Worm (Caenorhabditis elegans): ENCODE data around the gene F17H10.4.
A peak's percentile ranks its signal among the peaks of the same experiment; 100 is the strongest.

F17H10.4 gene

DNA sequence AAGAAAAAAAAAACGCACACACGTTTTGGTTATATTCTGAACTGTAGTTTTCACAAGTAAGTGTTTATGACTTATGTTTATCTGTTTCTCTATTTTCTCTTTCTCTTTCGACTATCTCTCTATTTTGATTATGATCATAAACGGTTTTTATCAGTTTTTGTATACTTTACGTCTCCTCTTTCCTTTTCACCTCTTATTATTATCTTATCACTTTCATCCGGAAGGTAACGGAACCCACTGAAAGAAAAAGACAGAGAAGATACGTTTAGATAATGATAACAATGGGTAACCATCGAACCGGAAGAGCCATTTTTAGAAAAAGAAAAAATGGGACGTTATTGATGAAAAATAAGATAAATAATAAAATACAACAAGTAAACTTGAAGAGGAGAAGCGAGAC lies 39.4 kb upstream of the F17H10.4 start (continued):
- TF ChIP-seq unc-62 (GFP tag; optimal IDR thresholded peaks at IDR 0.05) (no peak), ceh-28 (tag; optimal IDR thresholded peaks at IDR 0.05) (peak; percentile 45), ceh-9 (tag; optimal IDR thresholded peaks at IDR 0.05) (no peak), sea-2 (GFP tag; optimal IDR thresholded peaks at IDR 0.05) (no peak), aly-2 (tag; optimal IDR thresholded peaks at IDR 0.05) (no peak), nhr-77 (tag; optimal IDR thresholded peaks at IDR 0.05) (no peak)

DNA sequence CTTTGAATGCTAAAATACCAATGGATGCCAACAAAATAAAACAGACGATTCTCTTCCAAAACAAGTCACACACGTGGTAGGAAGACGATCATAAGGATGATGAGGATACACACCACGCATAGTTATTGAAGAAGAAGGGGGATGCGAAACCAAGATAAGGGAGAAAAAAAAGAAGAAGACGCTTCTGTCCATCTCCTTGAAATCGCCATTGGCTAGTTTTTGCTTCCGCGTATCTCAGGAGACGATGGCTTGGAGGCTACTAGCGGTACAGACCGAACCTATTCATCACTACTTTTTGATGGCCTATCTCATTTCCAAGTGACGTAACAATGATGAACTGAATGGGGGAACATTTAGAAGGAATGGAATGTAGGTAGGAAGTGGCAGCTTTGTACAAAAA lies 38.0 kb upstream of the F17H10.4 start:
- TF ChIP-seq nhr-76 (tag; optimal IDR thresholded peaks at IDR 0.05) (no peak), fos-1 (tag; optimal IDR thresholded peaks at IDR 0.05) (no peak), ztf-4 (tag; optimal IDR thresholded peaks at IDR 0.05) (no peak), nhr-67 (tag; optimal IDR thresholded peaks at IDR 0.05) (no peak), nfya-1 (tag; optimal IDR thresholded peaks at IDR 0.05; ENCODE audit: insufficient read depth) (peak; percentile 7), ceh-9 (tag; optimal IDR thresholded peaks at IDR 0.05) (no peak), lsy-12 (tag; optimal IDR thresholded peaks at IDR 0.05) (peak; percentile 48), nhr-25 (tag; optimal IDR thresholded peaks at IDR 0.05) (peak; percentile 28), sea-2 (GFP tag; optimal IDR thresholded peaks at IDR 0.05) (no peak), skn-1 (tag; optimal IDR thresholded peaks at IDR 0.05) (no peak), snpc-4 (tag; optimal IDR thresholded peaks at IDR 0.05) (no peak), pha-4 (tag; optimal IDR thresholded peaks at IDR 0.05) (no peak), nhr-23 (tag; optimal IDR thresholded peaks at IDR 0.05) (peak; percentile 53), zag-1 (tag; optimal IDR thresholded peaks at IDR 0.05) (no peak), elt-1 (tag; optimal IDR thresholded peaks at IDR 0.05) (peak; percentile 71), ZK546.5 (tag; optimal IDR thresholded peaks at IDR 0.05) (no peak), nhr-43 (tag; optimal IDR thresholded peaks at IDR 0.05; ENCODE audit: poor library complexity, severe bottlenecking) (peak; percentile 48)

DNA sequence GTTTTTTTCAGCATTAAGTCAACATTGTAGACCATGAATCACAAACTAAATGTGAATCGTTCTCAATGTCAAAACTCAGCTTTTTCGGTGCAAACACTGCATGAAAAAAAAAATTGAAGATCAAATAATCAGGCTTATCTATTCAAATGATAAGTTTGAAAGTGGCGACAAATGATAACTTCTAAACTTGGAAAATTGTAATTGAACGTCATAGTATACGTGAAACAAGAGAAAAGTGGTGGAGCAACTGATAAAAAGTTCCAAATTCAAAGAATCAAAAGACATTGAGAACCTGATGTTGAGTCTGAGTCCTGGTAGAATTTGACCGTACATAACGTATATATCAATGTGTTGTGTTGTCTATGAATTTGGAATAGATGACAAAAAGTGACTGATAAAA lies 36.9 kb upstream of the F17H10.4 start:
- peak; percentile 90 for TF ChIP-seq elt-2 (tag; optimal IDR thresholded peaks at IDR 0.05)
- TF ChIP-seq pqm-1 (tag; optimal IDR thresholded peaks at IDR 0.05), result peak; percentile 51
- no peak for TF ChIP-seq ceh-82 (tag; optimal IDR thresholded peaks at IDR 0.05)
- TF ChIP-seq nhr-23 (tag; optimal IDR thresholded peaks at IDR 0.05), result no peak
- TF ChIP-seq nfya-1 (tag; optimal IDR thresholded peaks at IDR 0.05; ENCODE audit: insufficient read depth), result no peak
- TF ChIP-seq egl-27 (tag; optimal IDR thresholded peaks at IDR 0.05), result no peak
- no peak for TF ChIP-seq nhr-67 (tag; optimal IDR thresholded peaks at IDR 0.05)
- no peak for TF ChIP-seq unc-62 (GFP tag; optimal IDR thresholded peaks at IDR 0.05)
- no peak for TF ChIP-seq nhr-11 (tag; optimal IDR thresholded peaks at IDR 0.05)
- no peak for TF ChIP-seq lin-39 (tag; optimal IDR thresholded peaks at IDR 0.05)
- TF ChIP-seq pha-4 (tag; optimal IDR thresholded peaks at IDR 0.05), result no peak
- no peak for TF ChIP-seq ceh-9 (tag; optimal IDR thresholded peaks at IDR 0.05)
- no peak for TF ChIP-seq ztf-11 (tag; optimal IDR thresholded peaks at IDR 0.05)

DNA sequence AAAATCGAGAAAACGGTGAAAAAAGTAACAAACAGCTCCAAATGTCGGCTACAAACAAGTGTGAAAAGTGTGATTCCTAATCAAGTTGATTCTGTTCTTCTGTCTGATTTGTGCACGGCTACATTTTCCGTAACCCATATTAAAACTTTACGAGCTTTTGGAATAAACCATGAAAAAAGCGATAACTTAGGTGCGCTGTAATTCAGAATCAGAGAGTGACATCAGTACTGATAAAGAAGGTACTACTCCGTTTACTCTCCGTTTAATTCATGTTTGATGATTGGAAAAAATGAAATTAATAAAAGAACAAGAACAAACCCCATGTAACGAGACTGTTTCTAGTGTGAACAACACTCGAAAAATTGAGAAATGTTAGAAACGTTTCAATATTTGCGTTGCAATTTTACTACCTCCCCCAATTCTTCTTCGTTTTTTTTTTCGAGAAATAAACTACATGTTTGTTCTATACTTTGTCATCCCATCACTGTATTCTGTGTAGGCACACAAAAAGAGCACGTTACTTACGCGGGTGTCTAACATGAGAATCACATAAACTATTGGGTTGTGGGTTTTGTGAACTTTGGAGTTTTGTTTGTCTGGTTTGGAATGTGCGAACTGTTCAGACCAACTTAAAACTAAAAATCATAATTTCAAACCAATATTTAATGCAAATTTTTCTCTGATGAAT lies 36.2 kb upstream of the F17H10.4 start:
- TF ChIP-seq elt-2 (tag; optimal IDR thresholded peaks at IDR 0.05) (peak; percentile 75), daf-12 (tag; optimal IDR thresholded peaks at IDR 0.05) (no peak), pqm-1 (tag; optimal IDR thresholded peaks at IDR 0.05) (peak; percentile 29), pha-4 (tag; optimal IDR thresholded peaks at IDR 0.05) (peak; percentile 58)

DNA sequence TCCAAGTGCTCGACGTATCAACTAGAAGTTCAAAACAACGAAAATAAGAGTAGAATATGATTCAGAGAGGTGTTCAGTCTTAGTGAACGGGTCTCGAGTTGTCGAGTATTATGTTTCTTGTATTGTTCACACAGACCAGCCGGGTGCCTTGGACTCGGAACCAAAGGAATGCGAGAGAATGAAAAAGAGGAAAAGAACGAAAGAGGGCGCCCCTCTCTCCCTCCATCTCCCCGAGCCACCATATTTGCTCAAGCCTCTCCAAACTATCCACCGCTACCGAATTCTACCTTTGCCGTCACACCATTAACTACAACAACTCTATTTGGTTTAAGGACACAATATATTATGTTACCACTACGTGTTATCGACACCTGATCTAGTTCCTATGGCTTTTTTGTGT lies 35.5 kb upstream of the F17H10.4 start:
- TF ChIP-seq pha-4 (tag; optimal IDR thresholded peaks at IDR 0.05), result peak; percentile 65
- TF ChIP-seq nhr-25 (tag; optimal IDR thresholded peaks at IDR 0.05), result no peak
- no peak for TF ChIP-seq unc-62 (GFP tag; optimal IDR thresholded peaks at IDR 0.05)
- no peak for TF ChIP-seq nhr-67 (tag; optimal IDR thresholded peaks at IDR 0.05)
- TF ChIP-seq tbx-2 (tag; optimal IDR thresholded peaks at IDR 0.05), result no peak
- TF ChIP-seq nhr-23 (tag; optimal IDR thresholded peaks at IDR 0.05), result no peak
- TF ChIP-seq aly-2 (tag; optimal IDR thresholded peaks at IDR 0.05), result no peak

DNA sequence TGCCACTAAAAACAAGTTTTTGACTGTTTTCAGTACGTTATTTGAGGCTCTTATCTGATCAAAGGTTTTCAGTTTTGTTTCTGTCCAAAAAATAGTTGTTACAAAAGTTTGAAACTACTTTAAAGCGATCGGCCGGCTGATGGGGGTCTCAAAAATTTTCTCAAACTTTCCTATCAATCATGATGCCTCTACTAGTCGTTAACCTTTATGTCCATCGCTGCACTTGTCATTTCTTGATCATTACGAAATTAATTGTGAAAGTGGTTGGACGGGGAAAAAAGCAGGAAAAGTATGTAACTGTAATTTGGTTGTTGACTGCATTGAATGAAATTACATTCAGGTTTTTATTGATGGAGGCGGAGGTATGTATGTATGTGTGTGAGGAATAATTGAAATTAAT lies 33.6 kb upstream of the F17H10.4 start:
- TF ChIP-seq elt-2 (tag; optimal IDR thresholded peaks at IDR 0.05) (peak; percentile 5), jun-1 (tag; optimal IDR thresholded peaks at IDR 0.05) (no peak), nhr-25 (tag; optimal IDR thresholded peaks at IDR 0.05) (peak; percentile 8), nhr-67 (tag; optimal IDR thresholded peaks at IDR 0.05) (no peak)
